Fruit fly (Drosophila melanogaster) whole organism, wandering third instar larva: Measurements from ENCODE around the gene CG15601.

ENCODE experiments used
- Abd-B ChIP-seq: fragments of >200 bp; optimal IDR thresholded peaks from 2 replicates; lab custom pipeline; 2017; ENCODE audit warnings: missing biosample characterization, missing genetic modification characterization
- CG32264 ChIP-seq: fragments of 200-800 bp; sonication (Bioruptor generic); optimal IDR thresholded peaks from 2 replicates; lab custom pipeline; 2016; ENCODE audit warnings: missing biosample characterization, missing genetic modification characterization
- CG9705 ChIP-seq: fragments of 200-800 bp; sonication (Bioruptor generic); optimal IDR thresholded peaks from 2 replicates; lab custom pipeline; 2018; ENCODE audit warnings: missing biosample characterization, mild to moderate bottlenecking, missing genetic modification characterization
- Dfd ChIP-seq: fragments of >200 bp; optimal IDR thresholded peaks from 2 replicates; lab custom pipeline; 2017; ENCODE audit warnings: missing biosample characterization, missing genetic modification characterization
- Dif ChIP-seq: fragments of 200-275, 200-300 bp; sonication (Bioruptor generic); optimal IDR thresholded peaks from 2 replicates; lab custom pipeline; 2018; ENCODE audit warnings: missing biosample characterization, missing genetic modification characterization; ENCODE audit not compliant: partially characterized antibody
- GATAd ChIP-seq: sonication (Bioruptor generic); optimal IDR thresholded peaks from 2 replicates; lab custom pipeline; 2016; ENCODE audit warnings: missing biosample characterization, missing genetic modification characterization
- Hr78 ChIP-seq: fragments of >200 bp; optimal IDR thresholded peaks from 2 replicates; lab custom pipeline; 2017; ENCODE audit warnings: missing biosample characterization, missing genetic modification characterization
- Hr83 ChIP-seq: fragments of 200-300 bp; sonication (Bioruptor generic); optimal IDR thresholded peaks from 2 replicates; lab custom pipeline; 2016; ENCODE audit warnings: missing biosample characterization, mild to moderate bottlenecking, missing genetic modification characterization, moderate library complexity; ENCODE audit not compliant: poor library complexity, severe bottlenecking
- Jra ChIP-seq: sonication (Bioruptor generic); optimal IDR thresholded peaks from 2 replicates; lab custom pipeline; 2016; ENCODE audit warnings: missing biosample characterization, missing genetic modification characterization
- Mio ChIP-seq: sonication (Bioruptor generic); optimal IDR thresholded peaks from 2 replicates; lab custom pipeline; 2016; ENCODE audit warnings: missing biosample characterization, missing genetic modification characterization
- Myc ChIP-seq: fragments of >200 bp; optimal IDR thresholded peaks from 2 replicates; lab custom pipeline; 2017
- N ChIP-seq: fragments of >200 bp; optimal IDR thresholded peaks from 2 replicates; lab custom pipeline; 2018; ENCODE audit warnings: missing biosample characterization, missing external identifiers, missing genetic modification characterization
- OdsH ChIP-seq: fragments of 200-800 bp; sonication (Bioruptor generic); optimal IDR thresholded peaks from 2 replicates; lab custom pipeline; 2016; ENCODE audit warnings: missing biosample characterization, mild to moderate bottlenecking, missing genetic modification characterization
- Rel ChIP-seq, 2 experiments: fragments of 200-800 bp; sonication (Bioruptor generic) in 1 of 2; optimal IDR thresholded peaks; 2 replicates in 1 of 2; 3 replicates in 1 of 2; lab custom pipeline; 2016 to 2019; ENCODE audit warnings: mild to moderate bottlenecking in 2 of 2, missing biosample characterization in 2 of 2, missing genetic modification characterization in 2 of 2, moderate library complexity in 1 of 2
- Sp1 ChIP-seq: fragments of 200-800 bp; sonication (Bioruptor generic); optimal IDR thresholded peaks from 3 replicates; lab custom pipeline; 2019; ENCODE audit warnings: missing biosample characterization, mild to moderate bottlenecking, missing genetic modification characterization, moderate library complexity
- Vsx2 ChIP-seq: fragments of 200-300, 225-300 bp; sonication (Bioruptor generic); optimal IDR thresholded peaks from 2 replicates; lab custom pipeline; 2018; ENCODE audit warnings: missing biosample characterization, missing genetic modification characterization; ENCODE audit not compliant: partially characterized antibody
- br ChIP-seq: fragments of 200-800 bp; sonication (Bioruptor generic); optimal IDR thresholded peaks from 2 replicates; lab custom pipeline; 2016; ENCODE audit warnings: missing biosample characterization, missing genetic modification characterization
- brk ChIP-seq: fragments of 200-800 bp; sonication (Bioruptor generic); optimal IDR thresholded peaks from 2 replicates; lab custom pipeline; 2016; ENCODE audit warnings: missing biosample characterization, mild to moderate bottlenecking, missing genetic modification characterization
- dl ChIP-seq, 2 experiments: fragments of 175-275, 200-275 bp in 1 of 2; fragments of 200-275 bp in 1 of 2; sonication (Bioruptor generic); optimal IDR thresholded peaks; lab custom pipeline; 2018; ENCODE audit warnings: mild to moderate bottlenecking in 2 of 2, missing biosample characterization in 2 of 2, missing genetic modification characterization in 2 of 2, moderate library complexity in 2 of 2; ENCODE audit not compliant: partially characterized antibody in 2 of 2, insufficient read depth in 1 of 2
- dmrt93B ChIP-seq: fragments of 200-800 bp; sonication (Bioruptor generic); optimal IDR thresholded peaks from 2 replicates; lab custom pipeline; 2018; ENCODE audit warnings: missing biosample characterization, mild to moderate bottlenecking, missing genetic modification characterization
- dsf ChIP-seq: sonication (Bioruptor generic); optimal IDR thresholded peaks from 2 replicates; lab custom pipeline; 2016; ENCODE audit warnings: missing biosample characterization, missing genetic modification characterization, borderline replicate concordance
- ey ChIP-seq: fragments of 200-800 bp; sonication (Bioruptor generic); optimal IDR thresholded peaks from 2 replicates; lab custom pipeline; 2016; ENCODE audit warnings: missing biosample characterization, missing genetic modification characterization
- foxo ChIP-seq, 2 experiments: fragments of 200-800 bp; sonication (Bioruptor generic); optimal IDR thresholded peaks; 2 replicates in 1 of 2; 3 replicates in 1 of 2; lab custom pipeline; 2016 to 2017; ENCODE audit warnings: missing biosample characterization in 2 of 2, missing genetic modification characterization in 2 of 2
- fru ChIP-seq: fragments of 200-800 bp; sonication (Bioruptor generic); optimal IDR thresholded peaks from 3 replicates; lab custom pipeline; 2016; ENCODE audit warnings: missing biosample characterization, mild to moderate bottlenecking, missing genetic modification characterization
- jim ChIP-seq: fragments of 175-275, 200-325 bp; sonication (Bioruptor generic); optimal IDR thresholded peaks from 2 replicates; lab custom pipeline; 2016; ENCODE audit warnings: missing biosample characterization, mild to moderate bottlenecking, missing genetic modification characterization
- lola ChIP-seq: fragments of >200 bp; optimal IDR thresholded peaks from 2 replicates; lab custom pipeline; 2017; ENCODE audit warnings: missing biosample characterization, missing genetic modification characterization
- pan ChIP-seq: fragments of >200 bp; optimal IDR thresholded peaks from 2 replicates; lab custom pipeline; 2017
- psq ChIP-seq: fragments of 200-800 bp; sonication (Bioruptor generic); optimal IDR thresholded peaks from 3 replicates; lab custom pipeline; 2017; ENCODE audit warnings: missing biosample characterization, mild to moderate bottlenecking, missing genetic modification characterization, moderate library complexity
- rgr ChIP-seq: fragments of 200-800 bp; sonication (Bioruptor generic); optimal IDR thresholded peaks from 3 replicates; lab custom pipeline; 2016; ENCODE audit warnings: missing biosample characterization, mild to moderate bottlenecking, missing genetic modification characterization
- sage ChIP-seq: fragments of 200-800 bp; sonication (Bioruptor generic); optimal IDR thresholded peaks from 2 replicates; lab custom pipeline; 2016; ENCODE audit warnings: missing biosample characterization, mild to moderate bottlenecking, missing genetic modification characterization
- sv ChIP-seq: fragments of 200-800 bp; sonication (Bioruptor generic); optimal IDR thresholded peaks from 3 replicates; lab custom pipeline; 2016; ENCODE audit warnings: missing biosample characterization, missing genetic modification characterization
- tai ChIP-seq: sonication (Bioruptor generic); optimal IDR thresholded peaks from 2 replicates; lab custom pipeline; 2016; ENCODE audit warnings: missing biosample characterization, missing genetic modification characterization
- usp ChIP-seq: fragments of >200 bp; optimal IDR thresholded peaks from 2 replicates; lab custom pipeline; 2017; ENCODE audit warnings: missing biosample characterization, missing genetic modification characterization
- woc ChIP-seq: sonication (Bioruptor generic); optimal IDR thresholded peaks from 2 replicates; lab custom pipeline; 2016; ENCODE audit warnings: missing biosample characterization, mild to moderate bottlenecking, missing genetic modification characterization

CG15601 gene

dm6 chrX:15746682-15747196 is 36.3 kb downstream of the CG15601 start:
- TF ChIP-seq Dfd (no peak), Dif (GFP tag; lab: Kevin White, UChicago) (no peak), Hr83 (GFP tag; lab: Kevin White, UChicago) (no peak), Jra (peak; percentile 68)

- TF ChIP-seq Myc (lab: Kevin White, UChicago) (no peak), Rel (GFP tag; optimal IDR thresholded peaks at IDR 0.05; lab: Kevin White, UChicago) (no peak), Rel (tag; optimal IDR thresholded peaks at IDR 0.05; lab: Kevin White, UChicago) (peak; percentile 99)
These were observed 38.5 kb downstream of the CG15601 start, which contains the start of gene Mvd for dm6 chrX:15748945-15749344. TSS of gene Mvd (plus strand) at chrX:15749166.

dm6 chrX:15756018-15756417 is 45.6 kb downstream of the CG15601 start, which contains the start of gene CG8260:
TSS of gene CG8260 (plus strand) at chrX:15756318.
- TF ChIP-seq jim (GFP tag; lab: Kevin White, UChicago) (no peak), dsf (GFP tag; lab: Kevin White, UChicago) (no peak), Mio (GFP tag; lab: Kevin White, UChicago) (no peak), dl (GFP tag; optimal IDR thresholded peaks at IDR 0.05; lab: Kevin White, UChicago; ENCODE audit: insufficient read depth in 1 of 2, partially characterized antibody in 2 of 2) (no peak), rgr (GFP tag; lab: Kevin White, UChicago) (no peak), ey (GFP tag; lab: Kevin White, UChicago) (no peak), Hr83 (GFP tag; lab: Kevin White, UChicago) (no peak), GATAd (GFP tag; lab: Kevin White, UChicago) (no peak), Abd-B (GFP tag; lab: Kevin White, UChicago) (no peak), tai (no peak)

- TF ChIP-seq sv (no peak), fru (peak; percentile 6)
These were observed 48.3 kb downstream of the CG15601 start for dm6 chrX:15758692-15759240.

dm6 chrX:15759752-15760446 is 49.5 kb downstream of the CG15601 start:
- TF ChIP-seq Myc (lab: Kevin White, UChicago) (no peak), Abd-B (GFP tag; lab: Kevin White, UChicago) (no peak), psq (GFP tag; lab: Kevin White, UChicago) (no peak), fru (no peak), lola (GFP tag; lab: Kevin White, UChicago) (no peak), CG9705 (GFP tag; lab: Kevin White, UChicago) (no peak), GATAd (GFP tag; lab: Kevin White, UChicago) (no peak), Rel (GFP tag; optimal IDR thresholded peaks at IDR 0.05; lab: Kevin White, UChicago) (no peak), Rel (tag; optimal IDR thresholded peaks at IDR 0.05; lab: Kevin White, UChicago) (no peak)
- TF ChIP-seq, all 38 proteins: peak for 0

dm6 chrX:15760447-15761297 is 50.2 kb downstream of the CG15601 start, which contains the start of the genes Graf and mRpL3:
TSS of gene Graf (minus strand) at chrX:15760733.
TSS of gene mRpL3 (plus strand) at chrX:15761248.
- TF ChIP-seq fru: peak; percentile 97
- TF ChIP-seq jim (GFP tag; lab: Kevin White, UChicago): no peak
- no peak for TF ChIP-seq dsf (GFP tag; lab: Kevin White, UChicago)
- TF ChIP-seq ey (GFP tag; lab: Kevin White, UChicago): no peak
- TF ChIP-seq dmrt93B: no peak
- TF ChIP-seq brk (GFP tag; lab: Kevin White, UChicago): no peak
- TF ChIP-seq woc (GFP tag; lab: Kevin White, UChicago): peak; percentile 71
- no peak for TF ChIP-seq OdsH (GFP tag; lab: Kevin White, UChicago)
- no peak for TF ChIP-seq Vsx2 (GFP tag; lab: Kevin White, UChicago)
- TF ChIP-seq pan (lab: Kevin White, UChicago): no peak
- TF ChIP-seq Sp1 (GFP tag; lab: Kevin White, UChicago): no peak
- peak; percentile 84 for TF ChIP-seq N (GFP tag; lab: Kevin White, UChicago)
- no peak for TF ChIP-seq Hr83 (GFP tag; lab: Kevin White, UChicago)
- no peak for TF ChIP-seq usp (GFP tag; lab: Kevin White, UChicago)
- TF ChIP-seq Hr78: peak; percentile 74
- no peak for TF ChIP-seq tai
- no peak for TF ChIP-seq sage (GFP tag; lab: Kevin White, UChicago)
- TF ChIP-seq foxo (GFP tag; optimal IDR thresholded peaks at IDR 0.05; lab: Kevin White, UChicago): no peak
- TF ChIP-seq dl (GFP tag; optimal IDR thresholded peaks at IDR 0.05; lab: Kevin White, UChicago; ENCODE audit: insufficient read depth in 1 of 2, partially characterized antibody in 2 of 2): no peak
- no peak for TF ChIP-seq br (GFP tag; lab: Kevin White, UChicago)
- no peak for TF ChIP-seq Dif (GFP tag; lab: Kevin White, UChicago)
- no peak for TF ChIP-seq Abd-B (GFP tag; lab: Kevin White, UChicago)
- TF ChIP-seq rgr (GFP tag; lab: Kevin White, UChicago): no peak
- TF ChIP-seq CG32264 (GFP tag; lab: Kevin White, UChicago): no peak
